Fruit fly (Drosophila melanogaster) whole organism, embryonic: ENCODE results near the gene NaPi-III.
A peak's percentile ranks its signal among the peaks of the same experiment; 100 is the strongest.

Experiments used
- CG1647 ChIP-seq: fragments of 200-800 bp; sonication (Bioruptor generic); optimal IDR thresholded peaks from 3 replicates; lab custom pipeline; 2016; ENCODE audit warnings: missing biosample characterization, missing genetic modification characterization
- CG7745 ChIP-seq: fragments of 200-800 bp; sonication (Bioruptor generic); optimal IDR thresholded peaks from 2 replicates; lab custom pipeline; 2018; ENCODE audit warnings: missing biosample characterization, mild to moderate bottlenecking, missing genetic modification characterization, moderate library complexity
- NC2α ChIP-seq: fragments of 200-800 bp; sonication (Bioruptor generic); optimal IDR thresholded peaks from 2 replicates; lab custom pipeline; 2016; ENCODE audit warnings: missing biosample characterization, missing genetic modification characterization
- Oaz ChIP-seq: fragments of 200-800 bp; sonication (Bioruptor generic); IDR thresholded peaks from 2 replicates; pipeline ENCODE4 v1.3.6; 2022; ENCODE audit warnings: missing biosample characterization, missing genetic modification characterization
- klu ChIP-seq: fragments of 200-800 bp; sonication (Bioruptor generic); IDR thresholded peaks from 2 replicates; pipeline ENCODE4 v1.3.6; 2022; ENCODE audit warnings: missing biosample characterization, missing genetic modification characterization
- wek ChIP-seq: fragments of 200-800 bp; sonication (Bioruptor generic); optimal IDR thresholded peaks from 3 replicates; lab custom pipeline; 2018; ENCODE audit warnings: missing biosample characterization, mild to moderate bottlenecking, missing genetic modification characterization, moderate library complexity

DNA sequence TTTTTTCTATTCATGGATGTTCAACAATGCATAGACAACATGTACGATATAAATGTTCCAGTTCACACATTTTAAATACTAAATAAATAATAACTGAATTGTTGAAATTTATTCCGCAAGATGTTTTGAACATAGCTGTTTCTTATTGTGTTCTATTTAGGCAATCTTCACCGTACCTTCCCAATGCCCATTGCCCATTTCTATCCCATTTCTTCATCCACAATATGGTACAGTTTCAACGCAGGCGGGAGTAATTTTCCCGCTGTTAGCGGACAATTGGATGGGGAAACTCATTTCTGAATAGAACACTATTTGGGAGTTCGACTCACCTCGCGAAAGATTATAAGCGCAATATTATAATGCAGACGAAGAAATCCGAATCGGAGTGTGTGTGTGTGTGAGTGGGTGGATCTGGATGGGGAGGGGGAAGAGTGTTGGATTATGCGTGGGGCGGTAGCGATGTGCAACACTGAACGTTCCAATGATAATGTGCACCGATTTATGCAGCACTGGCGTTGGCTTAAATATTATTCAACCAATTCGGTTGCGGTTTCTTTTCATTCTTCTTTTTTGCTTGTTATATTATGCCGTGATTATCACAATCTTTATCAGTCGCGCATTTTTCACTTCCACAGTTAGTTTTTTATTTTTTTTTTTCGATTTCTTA is 31.1 kb upstream of the NaPi-III start:
- TF ChIP-seq klu (GFP tag; lab: Robert Waterston, UW) (0 out of 2 replicates have a peak, but pooled peaks have one; percentile 40), NC2α (GFP tag; lab: Kevin White, UChicago) (no peak), CG1647 (peak; percentile 67), CG7745 (tag; lab: Kevin White, UChicago) (no peak), Oaz (GFP tag; lab: Robert Waterston, UW) (no peak), wek (GFP tag; lab: Kevin White, UChicago) (no peak)
